Fruit fly (Drosophila melanogaster): Measurements from ENCODE around the gene Cpr72Ec.
A peak's percentile ranks its signal among the peaks of the same experiment; 100 is the strongest.

The Cpr72Ec gene

dm6 chr3L:16407815-16408608 lies 40.9 kb upstream of the Cpr72Ec start:
- TF ChIP-seq sqz (GFP tag; optimal IDR thresholded peaks at IDR 0.05), result peak; percentile 37
- TF ChIP-seq CG16779 (GFP tag; IDR thresholded peaks at IDR 0.05), result no peak
- TF ChIP-seq Mad (GFP tag; optimal IDR thresholded peaks at IDR 0.05), result no peak
- TF ChIP-seq Dad (GFP tag; optimal IDR thresholded peaks at IDR 0.05), result no peak
- no peak for TF ChIP-seq sens-2 (GFP tag; IDR thresholded peaks at IDR 0.05)
- TF ChIP-seq CG17328 (GFP tag; IDR thresholded peaks at IDR 0.05), result 0 out of 2 replicates have a peak, but pooled peaks have one; percentile 11
- peak; percentile 85 for TF ChIP-seq sens (GFP tag)
- TF ChIP-seq NK7.1 (GFP tag; optimal IDR thresholded peaks at IDR 0.05), result no peak
- no peak for TF ChIP-seq grn (GFP tag; optimal IDR thresholded peaks at IDR 0.05)
- TF ChIP-seq CG12659 (GFP tag; optimal IDR thresholded peaks at IDR 0.05), result no peak
- no peak for TF ChIP-seq CG3281 (GFP tag; optimal IDR thresholded peaks at IDR 0.05)
- no peak for TF ChIP-seq CG4424 (GFP tag; optimal IDR thresholded peaks at IDR 0.05)
- no peak for TF ChIP-seq CG8478 (optimal IDR thresholded peaks at IDR 0.05)
- no peak for TF ChIP-seq cwo (GFP tag; optimal IDR thresholded peaks at IDR 0.05)
- no peak for TF ChIP-seq dmrt99B (tag; optimal IDR thresholded peaks at IDR 0.05)
- TF ChIP-seq row (GFP tag; IDR thresholded peaks at IDR 0.05), result no peak
- no peak for TF ChIP-seq prd (optimal IDR thresholded peaks at IDR 0.05)
- TF ChIP-seq prd (GFP tag; IDR thresholded peaks at IDR 0.05), result peak; percentile 8; the same call in 1 of the 3 replicates
- TF ChIP-seq tin (GFP tag; optimal IDR thresholded peaks at IDR 0.05), result no peak
- TF ChIP-seq grau (tag; optimal IDR thresholded peaks at IDR 0.05), result peak; percentile 4
- TF ChIP-seq dimm (GFP tag; IDR thresholded peaks at IDR 0.05), result no peak
- no peak for TF ChIP-seq fd3F (GFP tag; optimal IDR thresholded peaks at IDR 0.05)
- no peak for TF ChIP-seq ci (GFP tag; IDR thresholded peaks at IDR 0.05)
- TF ChIP-seq HmgD (GFP tag; optimal IDR thresholded peaks at IDR 0.05), result no peak
- TF ChIP-seq CG17568 (GFP tag; optimal IDR thresholded peaks at IDR 0.05), result no peak
- no peak for TF ChIP-seq CG7987 (GFP tag; optimal IDR thresholded peaks at IDR 0.05)
- TF ChIP-seq sna (GFP tag; IDR thresholded peaks at IDR 0.05; ENCODE audit: partially characterized antibody), result no peak
- no peak for TF ChIP-seq Dll (GFP tag; IDR thresholded peaks at IDR 0.05; ENCODE audit: partially characterized antibody)
- 0 out of 2 replicates have a peak, but pooled peaks have one; percentile 17 for TF ChIP-seq amos (GFP tag; IDR thresholded peaks at IDR 0.05; ENCODE audit: partially characterized antibody)
- TF ChIP-seq CG18476 (GFP tag; optimal IDR thresholded peaks at IDR 0.05), result no peak
- TF ChIP-seq CG11247 (GFP tag; IDR thresholded peaks at IDR 0.05), result no peak
- TF ChIP-seq CG33557 (GFP tag; optimal IDR thresholded peaks at IDR 0.05), result peak; percentile 2
- peak; percentile 76 for TF ChIP-seq CG8290 (GFP tag; optimal IDR thresholded peaks at IDR 0.05)
- peak in 1 of 2 experiments; percentile 18 for TF ChIP-seq CG8290 (tag; optimal IDR thresholded peaks at IDR 0.05)
- TF ChIP-seq CG8765 (GFP tag; IDR thresholded peaks at IDR 0.05), result 0 out of 2 replicates have a peak, but pooled peaks have one; percentile 18
- no peak for TF ChIP-seq CG18262 (tag; optimal IDR thresholded peaks at IDR 0.05)
- TF ChIP-seq phol (tag; optimal IDR thresholded peaks at IDR 0.05), result peak; percentile 3
- TF ChIP-seq Deaf1 (tag; optimal IDR thresholded peaks at IDR 0.05), result peak; percentile 47
- TF ChIP-seq cg (GFP tag; optimal IDR thresholded peaks at IDR 0.05), result peak; percentile 59
- no peak for TF ChIP-seq fru (optimal IDR thresholded peaks at IDR 0.05)
- no peak for TF ChIP-seq nom (GFP tag; optimal IDR thresholded peaks at IDR 0.05)
- TF ChIP-seq CG8924 (tag; optimal IDR thresholded peaks at IDR 0.05), result peak; percentile 35
- TF ChIP-seq jing (GFP tag; optimal IDR thresholded peaks at IDR 0.05), result no peak
- peak; percentile 89 for TF ChIP-seq kni (GFP tag; optimal IDR thresholded peaks at IDR 0.05)
- TF ChIP-seq CG30020 (tag; optimal IDR thresholded peaks at IDR 0.05), result no peak
- TF ChIP-seq HLH54F (GFP tag; optimal IDR thresholded peaks at IDR 0.05), result no peak
- TF ChIP-seq CG1647 (GFP tag; optimal IDR thresholded peaks at IDR 0.05), result no peak
- TF ChIP-seq onecut (GFP tag; IDR thresholded peaks at IDR 0.05), result no peak
- TF ChIP-seq abd-A (tag; optimal IDR thresholded peaks at IDR 0.05), result peak; percentile 74
- no peak for TF ChIP-seq so (GFP tag; IDR thresholded peaks at IDR 0.05)
- TF ChIP-seq CG13894 (tag; optimal IDR thresholded peaks at IDR 0.05), result peak; percentile 93
